Fruit fly (Drosophila melanogaster) S2 (cell line): Measurements from ENCODE around the gene CG10479.

Experiments
- CG8478 ChIP-seq: fragments of >200 bp; optimal IDR thresholded peaks from 2 replicates; lab custom pipeline; 2018
- CTCF ChIP-seq, 2 experiments: fragments of >200 bp; optimal IDR thresholded peaks; 2 replicates each; lab custom pipeline; 2018

dm6 chr3L:5941086-5941485, 34.7 kb downstream of the CG10479 start:
- TF ChIP-seq CTCF (optimal IDR thresholded peaks at IDR 0.05; lab: Kevin White, UChicago), result no peak
- no peak for TF ChIP-seq CG8478
